Worm (Caenorhabditis elegans) whole organism, L1 larva: ENCODE results near the gene xpo-1.

Source experiments
- dpl-1 ChIP-seq, 3 experiments: fragments of 150-350 bp in 2 of 3; sonication (generic microtip) in 1 of 3; optimal IDR thresholded peaks; 2 replicates each; lab custom pipeline; 2014 to 2017; ENCODE audit warnings: missing biosample characterization in 3 of 3, missing genetic modification characterization in 3 of 3, missing genetic modification reagents in 3 of 3
- ztf-11 ChIP-seq, 2 experiments: sonication (generic microtip); optimal IDR thresholded peaks; 2 replicates each; lab custom pipeline; 2016 to 2017; ENCODE audit warnings: missing genetic modification characterization in 2 of 2, missing biosample characterization in 1 of 2, missing compliant biosample characterization in 1 of 2

ce11 chrV:7826362-7826761, 21.5 kb downstream of the xpo-1 start:
- TF ChIP-seq dpl-1 (GFP tag; optimal IDR thresholded peaks at IDR 0.05; lab: Kevin White, UChicago) (no peak), ztf-11 (tag; optimal IDR thresholded peaks at IDR 0.05; lab: Kevin White, UChicago) (no peak)
